Fruit fly (Drosophila melanogaster): Measurements from ENCODE around the gene Dus4.
A peak's percentile ranks its signal among the peaks of the same experiment; 100 is the strongest.

Gene Dus4

dm6 chr2L:19023972-19024743 lies 38.9 kb upstream of the Dus4 start (continued):
- peak; percentile 45 for TF ChIP-seq Hr3 (GFP tag; optimal IDR thresholded peaks at IDR 0.05)
- no peak for TF ChIP-seq HLH54F (GFP tag; optimal IDR thresholded peaks at IDR 0.05)
- TF ChIP-seq fd64A (GFP tag; optimal IDR thresholded peaks at IDR 0.05): no peak
- peak; percentile 5 for TF ChIP-seq bab2 (GFP tag; optimal IDR thresholded peaks at IDR 0.05)
- TF ChIP-seq CG2678 (tag; optimal IDR thresholded peaks at IDR 0.05): peak; percentile 92
- peak; percentile 78 for TF ChIP-seq HHEX (GFP tag; optimal IDR thresholded peaks at IDR 0.05)
- TF ChIP-seq tx (GFP tag; optimal IDR thresholded peaks at IDR 0.05): no peak
- TF ChIP-seq CG10979 (tag; optimal IDR thresholded peaks at IDR 0.05): peak; percentile 69
- TF ChIP-seq cwo (GFP tag; optimal IDR thresholded peaks at IDR 0.05): peak; percentile 73
- no peak for TF ChIP-seq CG30431 (GFP tag; optimal IDR thresholded peaks at IDR 0.05)
- TF ChIP-seq CG12769 (tag; optimal IDR thresholded peaks at IDR 0.05): peak; percentile 61
- peak; percentile 22 for TF ChIP-seq Chrac-16 (GFP tag; optimal IDR thresholded peaks at IDR 0.05)
- TF ChIP-seq CG3847 (GFP tag; IDR thresholded peaks at IDR 0.05): 0 out of 2 replicates have a peak, but pooled peaks have one; percentile 9
- peak; percentile 70 for TF ChIP-seq CG9727 (GFP tag; optimal IDR thresholded peaks at IDR 0.05)
- TF ChIP-seq Deaf1 (tag; optimal IDR thresholded peaks at IDR 0.05): peak; percentile 54
- TF ChIP-seq CHES-1-like (GFP tag; optimal IDR thresholded peaks at IDR 0.05): no peak
- TF ChIP-seq CG6175 (GFP tag; IDR thresholded peaks at IDR 0.05): no peak
- TF ChIP-seq Fer2 (tag; optimal IDR thresholded peaks at IDR 0.05): peak; percentile 57
- no peak for TF ChIP-seq Lim3 (GFP tag; IDR thresholded peaks at IDR 0.05)
- peak; percentile 90 for TF ChIP-seq crol (GFP tag; IDR thresholded peaks at IDR 0.05)
- no peak for TF ChIP-seq Mad (GFP tag; optimal IDR thresholded peaks at IDR 0.05)
- TF ChIP-seq CG1602 (GFP tag; optimal IDR thresholded peaks at IDR 0.05): no peak
- no peak for TF ChIP-seq prd (optimal IDR thresholded peaks at IDR 0.05)
- peak; percentile 46; the same call in 2 of the 3 replicates for TF ChIP-seq prd (GFP tag; IDR thresholded peaks at IDR 0.05)
- no peak for TF ChIP-seq BEAF-32 (GFP tag; optimal IDR thresholded peaks at IDR 0.05)
- TF ChIP-seq fd96Cb (tag; optimal IDR thresholded peaks at IDR 0.05): peak; percentile 73
- TF ChIP-seq sc (optimal IDR thresholded peaks at IDR 0.05): no peak
- TF ChIP-seq sc (GFP tag; optimal IDR thresholded peaks at IDR 0.05): peak; percentile 21
- TF ChIP-seq CG4730 (GFP tag; IDR thresholded peaks at IDR 0.05): no peak
- no peak for TF ChIP-seq HLH4C (GFP tag; IDR thresholded peaks at IDR 0.05; ENCODE audit: partially characterized antibody)
- TF ChIP-seq CG14050 (GFP tag; IDR thresholded peaks at IDR 0.05): no peak
- no peak for TF ChIP-seq Nf-YA (GFP tag; IDR thresholded peaks at IDR 0.05)
- TF ChIP-seq tup (GFP tag; optimal IDR thresholded peaks at IDR 0.05): no peak
- TF ChIP-seq CG3838 (GFP tag; optimal IDR thresholded peaks at IDR 0.05): no peak
- TF ChIP-seq Doc3 (GFP tag; IDR thresholded peaks at IDR 0.05; ENCODE audit: partially characterized antibody): no peak
- TF ChIP-seq slp2 (GFP tag; optimal IDR thresholded peaks at IDR 0.05): no peak
- TF ChIP-seq Lhr (GFP tag; optimal IDR thresholded peaks at IDR 0.05): no peak
- TF ChIP-seq CG12236 (GFP tag; optimal IDR thresholded peaks at IDR 0.05): no peak
- no peak for TF ChIP-seq Spps (tag; optimal IDR thresholded peaks at IDR 0.05)
- TF ChIP-seq CG4282 (GFP tag; optimal IDR thresholded peaks at IDR 0.05): no peak
- no peak for TF ChIP-seq ash1 (GFP tag; optimal IDR thresholded peaks at IDR 0.05)
- no peak for TF ChIP-seq hb (GFP tag; IDR thresholded peaks at IDR 0.05; ENCODE audit: partially characterized antibody)
- no peak for TF ChIP-seq ato (GFP tag; IDR thresholded peaks at IDR 0.05; ENCODE audit: partially characterized antibody)
- TF ChIP-seq amos (GFP tag; IDR thresholded peaks at IDR 0.05; ENCODE audit: partially characterized antibody): no peak
- TF ChIP-seq Eip74EF (GFP tag; optimal IDR thresholded peaks at IDR 0.05): peak in 1 of 2 experiments; percentile 66
- peak; percentile 85 for TF ChIP-seq gem (tag; optimal IDR thresholded peaks at IDR 0.05)
- peak; percentile 5 for TF ChIP-seq YL-1 (GFP tag; optimal IDR thresholded peaks at IDR 0.05)
- TF ChIP-seq al (GFP tag; IDR thresholded peaks at IDR 0.05): peak; percentile 23; the same call in 1 of the 2 replicates
- no peak for TF ChIP-seq Mrtf (GFP tag; IDR thresholded peaks at IDR 0.05)

All from whole organism, embryonic.